Worm (Caenorhabditis elegans) whole organism, young adult: ENCODE measurements around the gene F46C5.6.

ENCODE experiments used
- B0019.2 ChIP-seq: fragments of 200-800 bp; sonication (Bioruptor generic); conservative IDR thresholded peaks from 2 replicates; pipeline ENCODE4 v1.3.6; 2022; ENCODE audit warnings: missing genetic modification reagents, missing genetic modification characterization, missing compliant biosample characterization
- F10E7.11 ChIP-seq: sonication (generic microtip); optimal IDR thresholded peaks from 2 replicates; lab custom pipeline; 2017; ENCODE audit warnings: mild to moderate bottlenecking, missing genetic modification characterization, moderate library complexity, missing compliant biosample characterization
- F37B4.10 ChIP-seq: fragments of 200-800 bp; sonication (Bioruptor generic); IDR thresholded peaks from 2 replicates; pipeline ENCODE4 v1.3.6; 2022; ENCODE audit warnings: missing genetic modification characterization, missing compliant biosample characterization
- F39B2.1 ChIP-seq: fragments of 200-800 bp; sonication (Bioruptor generic); IDR thresholded peaks from 2 replicates; pipeline ENCODE4 v1.3.6; 2022; ENCODE audit warnings: missing genetic modification reagents, missing genetic modification characterization, missing compliant biosample characterization
- F49E8.2 ChIP-seq: sonication (generic microtip); optimal IDR thresholded peaks from 3 replicates; lab custom pipeline; 2017; ENCODE audit warnings: missing genetic modification characterization, mild to moderate bottlenecking, missing compliant biosample characterization, antibody characterized with exemption, moderate library complexity; ENCODE audit not compliant: insufficient read depth
- K12H6.12 ChIP-seq: fragments of 200-800 bp; sonication (Bioruptor generic); optimal IDR thresholded peaks from 2 replicates; lab custom pipeline; 2018; ENCODE audit warnings: mild to moderate bottlenecking, missing genetic modification characterization, missing compliant biosample characterization
- Y53F4B.3 ChIP-seq: fragments of 200-800 bp; sonication (Bioruptor generic); IDR thresholded peaks from 2 replicates; pipeline ENCODE4 v1.3.6; 2022; ENCODE audit warnings: missing genetic modification reagents, missing genetic modification characterization, missing compliant biosample characterization
- Y56A3A.18 ChIP-seq: fragments of 200-800 bp; sonication (Bioruptor generic); IDR thresholded peaks from 2 replicates; pipeline ENCODE4 v1.3.6; 2022; ENCODE audit warnings: missing genetic modification reagents, missing genetic modification characterization, missing compliant biosample characterization
- Y95B8A.8 ChIP-seq: fragments of 200-800 bp; sonication (Bioruptor generic); IDR thresholded peaks from 2 replicates; pipeline ENCODE4 v1.3.6; 2022; ENCODE audit warnings: missing genetic modification reagents, missing genetic modification characterization, missing compliant biosample characterization
- aptf-3 ChIP-seq: fragments of 200-800 bp; sonication (Bioruptor generic); IDR thresholded peaks from 2 replicates; pipeline ENCODE4 v1.3.6; 2022; ENCODE audit warnings: missing genetic modification characterization, missing compliant biosample characterization
- atf-7 ChIP-seq: sonication (generic microtip); optimal IDR thresholded peaks from 2 replicates; lab custom pipeline; 2017; ENCODE audit warnings: mild to moderate bottlenecking, missing genetic modification characterization, missing compliant biosample characterization
- attf-5 ChIP-seq: fragments of 200-800 bp; sonication (Bioruptor generic); optimal IDR thresholded peaks from 2 replicates; lab custom pipeline; 2018; ENCODE audit warnings: mild to moderate bottlenecking, missing genetic modification characterization, missing compliant biosample characterization
- bed-2 ChIP-seq: fragments of 200-800 bp; sonication (Bioruptor generic); IDR thresholded peaks from 2 replicates; pipeline ENCODE4 v1.3.6; 2022; ENCODE audit warnings: missing genetic modification reagents, missing genetic modification characterization, missing compliant biosample characterization
- cebp-1 ChIP-seq, 2 experiments: fragments of 200-800 bp in 1 of 2; sonication (Bioruptor generic) in 1 of 2; sonication (generic microtip) in 1 of 2; IDR thresholded peaks in 1 of 2; optimal IDR thresholded peaks in 1 of 2; 2 replicates each; pipeline versions ENCODE4 v1.3.6 to Lab custom; 2017 to 2022; ENCODE audit warnings: missing compliant biosample characterization in 2 of 2, missing genetic modification characterization in 2 of 2, mild to moderate bottlenecking in 1 of 2, missing genetic modification reagents in 1 of 2, moderate library complexity in 1 of 2
- cebp-2 ChIP-seq: fragments of 200-800 bp; sonication (Bioruptor generic); IDR thresholded peaks from 2 replicates; pipeline ENCODE4 v1.3.6; 2022; ENCODE audit warnings: missing genetic modification characterization, missing compliant biosample characterization
- ceh-27 ChIP-seq: fragments of 200-800 bp; sonication (Bioruptor generic); optimal IDR thresholded peaks from 2 replicates; lab custom pipeline; 2018; ENCODE audit warnings: mild to moderate bottlenecking, missing genetic modification characterization, moderate library complexity, missing compliant biosample characterization
- ceh-58 ChIP-seq: fragments of 200-800 bp; sonication (Bioruptor generic); IDR thresholded peaks from 2 replicates; pipeline ENCODE4 v1.3.6; 2022; ENCODE audit warnings: missing genetic modification characterization, missing compliant biosample characterization
- die-1 ChIP-seq: sonication (generic microtip); optimal IDR thresholded peaks from 2 replicates; lab custom pipeline; 2016; ENCODE audit warnings: missing genotype, mild to moderate bottlenecking, missing genetic modification characterization, missing compliant biosample characterization
- dox-1 ChIP-seq: fragments of 200-800 bp; sonication (Bioruptor generic); IDR thresholded peaks from 2 replicates; pipeline ENCODE4 v1.3.6; 2022; ENCODE audit warnings: missing genetic modification reagents, missing genetic modification characterization, missing compliant biosample characterization
- dpff-1 ChIP-seq: sonication (generic microtip); optimal IDR thresholded peaks from 2 replicates; lab custom pipeline; 2017; ENCODE audit warnings: mild to moderate bottlenecking, missing genetic modification characterization, missing compliant biosample characterization
- efl-1 ChIP-seq: fragments of 150-350 bp; optimal IDR thresholded peaks from 2 replicates; lab custom pipeline; 2014; ENCODE audit warnings: missing biosample characterization, missing genetic modification reagents, missing genetic modification characterization
- hlh-26 ChIP-seq: fragments of 200-800 bp; sonication (Bioruptor generic); conservative IDR thresholded peaks from 2 replicates; pipeline ENCODE4 v1.3.6; 2022; ENCODE audit warnings: missing genetic modification reagents, missing genetic modification characterization, missing compliant biosample characterization
- hmg-1.2 ChIP-seq: fragments of 200-800 bp; sonication (Bioruptor generic); IDR thresholded peaks from 2 replicates; pipeline ENCODE4 v1.3.6; 2022; ENCODE audit warnings: missing genetic modification reagents, missing genetic modification characterization, missing compliant biosample characterization
- hmg-20 ChIP-seq: fragments of 200-800 bp; sonication (Bioruptor generic); IDR thresholded peaks from 2 replicates; pipeline ENCODE4 v1.3.6; 2022; ENCODE audit warnings: missing genetic modification reagents, missing genetic modification characterization, missing compliant biosample characterization
- hsf-1 ChIP-seq: fragments of 200-800 bp; sonication (Bioruptor generic); IDR thresholded peaks from 2 replicates; pipeline ENCODE4 v1.3.6; 2022; ENCODE audit warnings: missing genetic modification reagents, missing genetic modification characterization, missing compliant biosample characterization
- lag-1 ChIP-seq: fragments of 200-800 bp; sonication (Bioruptor generic); IDR thresholded peaks from 2 replicates; pipeline ENCODE4 v1.3.6; 2022; ENCODE audit warnings: missing genetic modification reagents, missing genetic modification characterization, missing compliant biosample characterization
- lsl-1 ChIP-seq: fragments of 200-800 bp; sonication (Bioruptor generic); optimal IDR thresholded peaks from 2 replicates; lab custom pipeline; 2018; ENCODE audit warnings: mild to moderate bottlenecking, missing genetic modification characterization, moderate library complexity, missing compliant biosample characterization
- madf-6 ChIP-seq: fragments of 200-800 bp; sonication (Bioruptor generic); IDR thresholded peaks from 2 replicates; pipeline ENCODE4 v1.3.6; 2022; ENCODE audit warnings: missing genetic modification reagents, missing genetic modification characterization, missing compliant biosample characterization
- mcd-1 ChIP-seq: fragments of 200-800 bp; sonication (Bioruptor generic); IDR thresholded peaks from 2 replicates; pipeline ENCODE4 v1.3.6; 2022; ENCODE audit warnings: missing genetic modification reagents, missing genetic modification characterization, missing compliant biosample characterization
- mel-28 ChIP-seq: sonication (generic microtip); optimal IDR thresholded peaks from 2 replicates; lab custom pipeline; 2016; ENCODE audit warnings: borderline replicate concordance, mild to moderate bottlenecking, missing genetic modification characterization, missing compliant biosample characterization
- nfya-2 ChIP-seq: fragments of 200-800 bp; sonication (Bioruptor generic); IDR thresholded peaks from 2 replicates; pipeline ENCODE4 v1.3.6; 2022; ENCODE audit warnings: missing genetic modification reagents, missing genetic modification characterization, missing compliant biosample characterization
- nhr-27 ChIP-seq: fragments of 200-800 bp; sonication (Bioruptor generic); optimal IDR thresholded peaks from 2 replicates; lab custom pipeline; 2018; ENCODE audit warnings: mild to moderate bottlenecking, missing genetic modification characterization, moderate library complexity, missing compliant biosample characterization
- repo-1 ChIP-seq: sonication (generic microtip); optimal IDR thresholded peaks from 2 replicates; lab custom pipeline; 2017; ENCODE audit warnings: mild to moderate bottlenecking, missing genetic modification characterization, missing compliant biosample characterization
- somi-1 ChIP-seq: fragments of 200-800 bp; sonication (Bioruptor generic); optimal IDR thresholded peaks from 2 replicates; lab custom pipeline; 2018; ENCODE audit warnings: mild to moderate bottlenecking, missing genetic modification characterization, missing compliant biosample characterization
- tbp1 ChIP-seq: fragments of 200-800 bp; sonication (Bioruptor generic); optimal IDR thresholded peaks from 2 replicates; lab custom pipeline; 2018; ENCODE audit warnings: mild to moderate bottlenecking, missing genetic modification characterization, missing compliant biosample characterization
- ztf-22 ChIP-seq: fragments of 200-800 bp; sonication (Bioruptor generic); optimal IDR thresholded peaks from 2 replicates; lab custom pipeline; 2018; ENCODE audit warnings: mild to moderate bottlenecking, missing genetic modification characterization, moderate library complexity, missing compliant biosample characterization

The F46C5.6 gene

DNA sequence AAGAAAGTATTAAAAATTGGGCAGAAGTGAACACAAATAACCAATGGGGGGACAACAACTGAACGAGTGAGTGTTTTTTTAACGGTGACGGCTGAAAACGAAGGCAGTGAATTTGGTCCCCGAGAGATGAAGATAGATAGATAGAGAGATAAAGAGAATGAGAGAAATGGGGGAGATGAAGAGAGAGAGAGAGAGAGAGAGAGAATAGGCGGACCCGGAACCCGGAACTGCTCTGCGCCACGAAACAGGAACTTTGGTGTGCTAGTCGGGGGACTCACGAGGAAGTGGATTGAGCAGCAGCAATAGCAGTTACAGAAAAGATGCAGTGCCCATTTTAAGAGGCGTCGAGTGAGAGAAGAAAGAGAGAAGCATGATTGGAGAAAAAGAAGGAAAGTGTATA, 47.9 kb downstream of the F46C5.6 start (continued):
- TF ChIP-seq Y56A3A.18 (GFP tag; lab: Robert Waterston, UW) (no peak), nfya-2 (no peak), F39B2.1 (GFP tag; lab: Robert Waterston, UW) (no peak), tbp1 (no peak), efl-1 (GFP tag; lab: Kevin White, UChicago) (no peak), ceh-58 (GFP tag; lab: Robert Waterston, UW) (no peak), madf-6 (GFP tag; lab: Robert Waterston, UW) (no peak), somi-1 (GFP tag; lab: Kevin White, UChicago) (peak; percentile 63), F49E8.2 (tag; lab: Kevin White, UChicago) (no peak), F10E7.11 (tag; lab: Kevin White, UChicago) (no peak), lag-1 (GFP tag; lab: Robert Waterston, UW) (no peak), Y95B8A.8 (GFP tag; lab: Robert Waterston, UW) (no peak), ztf-22 (GFP tag; lab: Kevin White, UChicago) (no peak), bed-2 (GFP tag; lab: Robert Waterston, UW) (no peak), repo-1 (tag; lab: Kevin White, UChicago) (no peak), mel-28 (tag; lab: Kevin White, UChicago) (no peak), cebp-2 (GFP tag; lab: Robert Waterston, UW) (no peak), lsl-1 (GFP tag; lab: Kevin White, UChicago) (no peak), nhr-27 (tag; lab: Kevin White, UChicago) (no peak), die-1 (tag; lab: Kevin White, UChicago) (no peak), aptf-3 (GFP tag; lab: Robert Waterston, UW) (no peak), hmg-20 (GFP tag; lab: Robert Waterston, UW) (0 out of 2 replicates have a peak, but pooled peaks have one; percentile 17), attf-5 (GFP tag; lab: Kevin White, UChicago) (peak; percentile 26), hsf-1 (GFP tag; lab: Robert Waterston, UW) (no peak), Y53F4B.3 (GFP tag; lab: Robert Waterston, UW) (no peak), K12H6.12 (tag; lab: Kevin White, UChicago) (peak; percentile 94), B0019.2 (GFP tag; lab: Robert Waterston, UW) (no peak), cebp-1 (GFP tag; IDR thresholded peaks at IDR 0.05; lab: Robert Waterston, UW) (no peak), cebp-1 (tag; optimal IDR thresholded peaks at IDR 0.05; lab: Kevin White, UChicago) (no peak)

DNA sequence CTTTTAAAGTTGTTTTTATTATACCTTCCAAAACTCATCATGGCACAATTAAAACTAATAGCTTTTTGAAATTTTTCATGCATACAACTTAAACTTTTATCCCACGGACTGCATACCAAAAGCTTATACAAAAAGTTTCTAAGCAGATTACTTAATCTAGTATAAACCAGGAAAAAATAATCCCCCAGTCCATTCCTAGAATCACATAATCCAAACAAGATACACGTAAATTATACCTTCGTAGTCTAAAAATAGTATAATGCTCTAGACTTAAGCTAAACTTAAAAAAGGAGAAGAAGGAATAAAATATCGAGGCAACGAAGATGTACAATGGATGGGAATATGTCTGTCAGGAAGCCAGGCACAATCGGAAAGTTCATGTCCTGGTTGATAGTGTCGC, 49.1 kb downstream of the F46C5.6 start:
- no peak for TF ChIP-seq F37B4.10
- no peak for TF ChIP-seq hlh-26 (GFP tag; lab: Robert Waterston, UW)
- TF ChIP-seq hmg-1.2 (GFP tag; lab: Robert Waterston, UW), result no peak
- no peak for TF ChIP-seq ceh-27 (GFP tag; lab: Kevin White, UChicago)
- no peak for TF ChIP-seq dox-1 (GFP tag; lab: Robert Waterston, UW)

DNA sequence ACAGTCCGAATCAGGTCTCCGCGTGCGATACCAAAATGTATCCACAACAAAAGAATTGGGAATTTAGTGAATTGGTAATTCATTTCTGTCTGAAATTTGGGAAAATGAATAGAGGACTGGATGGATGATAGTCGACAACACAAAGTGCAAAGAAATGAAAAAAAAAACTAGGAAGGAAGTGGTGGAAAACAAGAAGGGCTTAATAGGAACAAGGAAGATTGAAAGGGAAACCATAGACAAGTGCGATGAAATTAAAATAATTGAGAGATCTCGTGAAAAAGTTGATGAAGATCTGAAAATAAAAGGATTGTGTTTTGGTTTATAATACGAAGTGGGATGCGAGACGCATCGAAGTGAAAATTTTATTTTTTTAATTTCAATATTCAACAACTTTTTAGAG, 50.2 kb downstream of the F46C5.6 start, which contains the start of gene F07H5.7:
TSS of gene F07H5.7 (minus strand) at position 101 of the 400 bp plus-strand sequence.
- TF ChIP-seq mcd-1 (no peak), F39B2.1 (GFP tag; lab: Robert Waterston, UW) (no peak), dpff-1 (no peak), atf-7 (tag; lab: Kevin White, UChicago) (no peak)
